Worm (Caenorhabditis elegans) whole organism, L3 larva: ENCODE results near the gene C05G5.3.

Source experiments
- R02D3.7 ChIP-seq: fragments of 150-350 bp; optimal IDR thresholded peaks from 2 replicates; lab custom pipeline; 2014; ENCODE audit warnings: missing biosample characterization, missing genetic modification characterization
- ZK546.5 ChIP-seq: sonication (generic microtip); optimal IDR thresholded peaks from 2 replicates; lab custom pipeline; 2017; ENCODE audit warnings: missing biosample characterization, missing genetic modification characterization
- aly-2 ChIP-seq: fragments of 150-350 bp; optimal IDR thresholded peaks from 2 replicates; lab custom pipeline; 2014; ENCODE audit warnings: missing biosample characterization, missing genetic modification characterization
- ama-1 ChIP-seq: fragments of 150-350 bp; optimal IDR thresholded peaks from 2 replicates; lab custom pipeline; 2018
- ceh-16 ChIP-seq: sonication (generic microtip); optimal IDR thresholded peaks from 2 replicates; lab custom pipeline; 2017; ENCODE audit warnings: missing biosample characterization, missing genetic modification characterization
- ceh-28 ChIP-seq: fragments of 150-350 bp; optimal IDR thresholded peaks from 2 replicates; lab custom pipeline; 2014; ENCODE audit warnings: missing biosample characterization, missing genetic modification reagents, missing genetic modification characterization
- ceh-82 ChIP-seq: fragments of 150-350 bp; optimal IDR thresholded peaks from 2 replicates; lab custom pipeline; 2014; ENCODE audit warnings: missing biosample characterization, missing genetic modification characterization
- ceh-9 ChIP-seq: sonication (generic microtip); optimal IDR thresholded peaks from 2 replicates; lab custom pipeline; 2018; ENCODE audit warnings: missing biosample characterization, missing genetic modification characterization
- daf-12 ChIP-seq: fragments of 150-350 bp; optimal IDR thresholded peaks from 2 replicates; lab custom pipeline; 2014; ENCODE audit warnings: missing biosample characterization, missing genetic modification reagents, missing genetic modification characterization
- egl-27 ChIP-seq: sonication (generic microtip); optimal IDR thresholded peaks from 4 replicates; lab custom pipeline; 2017; ENCODE audit warnings: missing biosample characterization, missing genetic modification reagents, missing genetic modification characterization
- egl-5 ChIP-seq: fragments of 150-350 bp; optimal IDR thresholded peaks from 2 replicates; lab custom pipeline; 2017; ENCODE audit warnings: missing biosample characterization, missing genetic modification reagents, missing genetic modification characterization, inconsistent platforms
- elt-1 ChIP-seq: fragments of 150-350 bp; optimal IDR thresholded peaks from 2 replicates; lab custom pipeline; 2014; ENCODE audit warnings: missing biosample characterization, missing genetic modification characterization
- elt-2 ChIP-seq: sonication (generic microtip); optimal IDR thresholded peaks from 2 replicates; lab custom pipeline; 2016; ENCODE audit warnings: missing genetic modification reagents, mild to moderate bottlenecking, missing genetic modification characterization, missing compliant biosample characterization
- elt-3 ChIP-seq, 3 experiments: fragments of 150-350 bp in 1 of 3; sonication (generic microtip) in 2 of 3; optimal IDR thresholded peaks; 2 replicates in 2 of 3; 4 replicates in 1 of 3; lab custom pipeline; 2014 to 2017; ENCODE audit warnings: missing biosample characterization in 3 of 3, missing genetic modification characterization in 3 of 3
- eor-1 ChIP-seq, 2 experiments: fragments of 150-350 bp; optimal IDR thresholded peaks; 2 replicates each; lab custom pipeline; 2014 to 2018; ENCODE audit warnings: missing biosample characterization in 2 of 2, missing genetic modification characterization in 2 of 2
- fkh-10 ChIP-seq: sonication (generic microtip); optimal IDR thresholded peaks from 2 replicates; lab custom pipeline; 2017; ENCODE audit warnings: missing biosample characterization, missing genetic modification reagents, missing genetic modification characterization
- fkh-2 ChIP-seq: fragments of 150-350 bp; optimal IDR thresholded peaks from 2 replicates; lab custom pipeline; 2014; ENCODE audit warnings: missing biosample characterization, missing genetic modification reagents, missing genetic modification characterization
- fos-1 ChIP-seq: fragments of 150-350 bp; optimal IDR thresholded peaks from 2 replicates; lab custom pipeline; 2014; ENCODE audit warnings: missing biosample characterization, missing genetic modification characterization
- hmg-11 ChIP-seq: sonication (generic microtip); optimal IDR thresholded peaks from 2 replicates; lab custom pipeline; 2016; ENCODE audit warnings: missing genetic modification characterization, missing compliant biosample characterization
- jun-1 ChIP-seq: fragments of 150-350 bp; optimal IDR thresholded peaks from 2 replicates; lab custom pipeline; 2014; ENCODE audit warnings: missing biosample characterization, missing genetic modification reagents, missing genetic modification characterization
- lin-15B ChIP-seq: fragments of 150-350 bp; optimal IDR thresholded peaks from 2 replicates; lab custom pipeline; 2014; ENCODE audit warnings: missing biosample characterization, missing genetic modification characterization
- lin-39 ChIP-seq: fragments of 150-350 bp; optimal IDR thresholded peaks from 2 replicates; lab custom pipeline; 2018; ENCODE audit warnings: missing biosample characterization, missing genetic modification reagents, missing genetic modification characterization
- lsy-12 ChIP-seq: sonication (generic microtip); optimal IDR thresholded peaks from 2 replicates; lab custom pipeline; 2016; ENCODE audit warnings: mild to moderate bottlenecking, missing genetic modification characterization, missing compliant biosample characterization
- mdl-1 ChIP-seq: fragments of 150-350 bp; optimal IDR thresholded peaks from 2 replicates; lab custom pipeline; 2014; ENCODE audit warnings: missing biosample characterization, missing genetic modification characterization
- mml-1 ChIP-seq: fragments of 150-350 bp; sonication (generic microtip); optimal IDR thresholded peaks from 3 replicates; lab custom pipeline; 2014; ENCODE audit warnings: missing biosample characterization, missing genetic modification characterization
- nfya-1 ChIP-seq: sonication (generic microtip); optimal IDR thresholded peaks from 2 replicates; lab custom pipeline; 2017; ENCODE audit warnings: missing genetic modification characterization, mild to moderate bottlenecking, missing compliant biosample characterization, antibody characterized with exemption, moderate library complexity; ENCODE audit not compliant: insufficient read depth
- nhr-11 ChIP-seq: fragments of 150-350 bp; optimal IDR thresholded peaks from 2 replicates; lab custom pipeline; 2014; ENCODE audit warnings: missing biosample characterization, missing genetic modification characterization
- nhr-12 ChIP-seq: fragments of 150-350 bp; optimal IDR thresholded peaks from 2 replicates; lab custom pipeline; 2014; ENCODE audit warnings: missing biosample characterization, missing genetic modification characterization
- nhr-23 ChIP-seq: fragments of 150-350 bp; optimal IDR thresholded peaks from 2 replicates; lab custom pipeline; 2014; ENCODE audit warnings: missing biosample characterization, missing genetic modification reagents, missing genetic modification characterization
- nhr-237 ChIP-seq: fragments of 150-350 bp; optimal IDR thresholded peaks from 2 replicates; lab custom pipeline; 2014; ENCODE audit warnings: missing biosample characterization, missing genetic modification characterization
- nhr-25 ChIP-seq: sonication (generic microtip); optimal IDR thresholded peaks from 2 replicates; lab custom pipeline; 2017; ENCODE audit warnings: missing biosample characterization, missing genetic modification characterization
- nhr-28 ChIP-seq: fragments of 150-350 bp; optimal IDR thresholded peaks from 2 replicates; lab custom pipeline; 2014; ENCODE audit warnings: missing biosample characterization, missing genetic modification characterization
- nhr-43 ChIP-seq: sonication (generic microtip); optimal IDR thresholded peaks from 2 replicates; lab custom pipeline; 2016; ENCODE audit warnings: mild to moderate bottlenecking, missing genetic modification characterization, missing compliant biosample characterization; ENCODE audit not compliant: poor library complexity, severe bottlenecking
- nhr-67 ChIP-seq: fragments of 150-350 bp; optimal IDR thresholded peaks from 2 replicates; lab custom pipeline; 2014; ENCODE audit warnings: missing biosample characterization, missing genetic modification characterization
- nhr-76 ChIP-seq: fragments of 150-350 bp; sonication (generic microtip); optimal IDR thresholded peaks from 5 replicates; lab custom pipeline; 2014; ENCODE audit warnings: missing biosample characterization, missing genetic modification characterization
- nhr-77 ChIP-seq: fragments of 150-350 bp; optimal IDR thresholded peaks from 2 replicates; lab custom pipeline; 2014; ENCODE audit warnings: missing biosample characterization, missing genetic modification characterization
- pha-4 ChIP-seq: fragments of 150-350 bp; optimal IDR thresholded peaks from 2 replicates; lab custom pipeline; 2014; ENCODE audit warnings: missing biosample characterization, missing genetic modification reagents, missing genetic modification characterization
- pqm-1 ChIP-seq: fragments of 150-350 bp; optimal IDR thresholded peaks from 2 replicates; lab custom pipeline; 2017; ENCODE audit warnings: missing biosample characterization, missing genetic modification characterization, inconsistent platforms
- sea-2 ChIP-seq: fragments of 150-350 bp; sonication (generic microtip); optimal IDR thresholded peaks from 4 replicates; lab custom pipeline; 2014; ENCODE audit warnings: missing biosample characterization, missing genetic modification reagents, missing genetic modification characterization
- skn-1 ChIP-seq: fragments of 150-350 bp; optimal IDR thresholded peaks from 2 replicates; lab custom pipeline; 2014; ENCODE audit warnings: missing biosample characterization, missing genetic modification characterization
- snpc-4 ChIP-seq: fragments of 150-350 bp; optimal IDR thresholded peaks from 2 replicates; lab custom pipeline; 2014; ENCODE audit warnings: missing biosample characterization, missing genetic modification characterization
- tbx-2 ChIP-seq: sonication (generic microtip); optimal IDR thresholded peaks from 2 replicates; lab custom pipeline; 2016; ENCODE audit warnings: mild to moderate bottlenecking, missing genetic modification characterization, missing compliant biosample characterization
- unc-39 ChIP-seq: sonication (generic microtip); optimal IDR thresholded peaks from 4 replicates; lab custom pipeline; 2017; ENCODE audit warnings: missing biosample characterization, missing genetic modification characterization
- unc-62 ChIP-seq: fragments of 150-350 bp; sonication (generic microtip); optimal IDR thresholded peaks from 4 replicates; lab custom pipeline; 2014; ENCODE audit warnings: missing biosample characterization, missing genetic modification reagents, missing genetic modification characterization
- zag-1 ChIP-seq: fragments of 150-350 bp; optimal IDR thresholded peaks from 2 replicates; lab custom pipeline; 2014; ENCODE audit warnings: missing biosample characterization, missing genetic modification characterization
- ztf-11 ChIP-seq: fragments of 150-350 bp; optimal IDR thresholded peaks from 2 replicates; lab custom pipeline; 2014; ENCODE audit warnings: missing biosample characterization, missing genetic modification characterization
- ztf-4 ChIP-seq: fragments of 150-350 bp; optimal IDR thresholded peaks from 2 replicates; lab custom pipeline; 2014; ENCODE audit warnings: missing biosample characterization, missing genetic modification characterization

C05G5.3 gene

ce11 chrX:14746948-14747347, 4.9 kb downstream of the C05G5.3 start, which contains the start of gene C05G5.2:
Gene C05G5.2, plus strand, starts transcription at chrX:14747303.
- TF ChIP-seq fos-1 (no peak), nhr-76 (no peak), R02D3.7 (tag; lab: Kevin White, UChicago) (peak; percentile 36), lin-39 (tag; lab: Kevin White, UChicago) (peak; percentile 96), ztf-4 (tag; lab: Kevin White, UChicago) (no peak), unc-62 (GFP tag; lab: Kevin White, UChicago) (no peak), nhr-237 (tag; lab: Kevin White, UChicago) (no peak), nhr-43 (tag; lab: Kevin White, UChicago) (peak; percentile 63), egl-27 (tag; lab: Kevin White, UChicago) (no peak), ceh-9 (tag; lab: Kevin White, UChicago) (no peak), ZK546.5 (tag; lab: Kevin White, UChicago) (no peak), ama-1 (lab: Kevin White, UChicago) (peak; percentile 33), hmg-11 (tag; lab: Kevin White, UChicago) (peak; percentile 92), lsy-12 (peak; percentile 56), skn-1 (tag; lab: Kevin White, UChicago) (peak; percentile 77), jun-1 (tag; lab: Kevin White, UChicago) (peak; percentile 82), ceh-28 (tag; lab: Kevin White, UChicago) (peak; percentile 62), nhr-11 (tag; lab: Kevin White, UChicago) (no peak), unc-39 (tag; lab: Kevin White, UChicago) (no peak), ztf-11 (tag; lab: Kevin White, UChicago) (no peak), elt-2 (tag; lab: Kevin White, UChicago) (peak; percentile 89), pha-4 (peak; percentile 99), egl-5 (tag; lab: Kevin White, UChicago) (peak; percentile 84), elt-3 (tag; optimal IDR thresholded peaks at IDR 0.05; lab: Kevin White, UChicago) (peak in 1 of 3 experiments; percentile 31), daf-12 (no peak), sea-2 (GFP tag; lab: Kevin White, UChicago) (peak; percentile 13), nhr-25 (tag; lab: Kevin White, UChicago) (peak; percentile 85), zag-1 (tag; lab: Kevin White, UChicago) (peak; percentile 39), nfya-1 (peak; percentile 94), nhr-28 (tag; lab: Kevin White, UChicago) (no peak), nhr-77 (tag; lab: Kevin White, UChicago) (no peak), tbx-2 (peak; percentile 80), lin-15B (tag; lab: Kevin White, UChicago) (peak; percentile 74), fkh-10 (GFP tag; lab: Kevin White, UChicago) (peak; percentile 73), fkh-2 (tag; lab: Kevin White, UChicago) (no peak), ceh-82 (peak; percentile 60), nhr-23 (peak; percentile 92), snpc-4 (tag; lab: Kevin White, UChicago) (peak; percentile 94), nhr-12 (tag; lab: Kevin White, UChicago) (no peak), pqm-1 (tag; lab: Kevin White, UChicago) (peak; percentile 79), eor-1 (tag; optimal IDR thresholded peaks at IDR 0.05; lab: Kevin White, UChicago) (no peak), aly-2 (no peak), elt-1 (tag; lab: Kevin White, UChicago) (peak; percentile 14), mml-1 (tag; lab: Kevin White, UChicago) (no peak), ceh-16 (tag; lab: Kevin White, UChicago) (no peak), nhr-67 (tag; lab: Kevin White, UChicago) (no peak), mdl-1 (tag; lab: Kevin White, UChicago) (peak; percentile 10)
- TF ChIP-seq, all 47 proteins: peak for 26
